Worm (Caenorhabditis elegans) whole organism, young adult: Measurements from ENCODE around the gene cox-10.

ENCODE experiments used
- B0035.1 ChIP-seq: sonication (generic microtip); optimal IDR thresholded peaks from 2 replicates; lab custom pipeline; 2016; ENCODE audit warnings: missing genetic modification characterization, mild to moderate bottlenecking, missing compliant biosample characterization, missing genotype, missing genetic modification reagents
- F10E7.11 ChIP-seq: sonication (generic microtip); optimal IDR thresholded peaks from 2 replicates; lab custom pipeline; 2017; ENCODE audit warnings: mild to moderate bottlenecking, missing genetic modification characterization, moderate library complexity, missing compliant biosample characterization
- F55B11.4 ChIP-seq: sonication (generic microtip); optimal IDR thresholded peaks from 2 replicates; lab custom pipeline; 2016; ENCODE audit warnings: missing compliant biosample characterization, missing genetic modification characterization, borderline replicate concordance; ENCODE audit not compliant: insufficient read depth
- K11D2.4 ChIP-seq: fragments of 200-800 bp; sonication (Bioruptor generic); IDR thresholded peaks from 2 replicates; pipeline ENCODE4 v1.3.6; 2022; ENCODE audit warnings: missing genetic modification reagents, missing genetic modification characterization, missing compliant biosample characterization
- Y67H2A.10 ChIP-seq: fragments of 200-800 bp; sonication (Bioruptor generic); conservative IDR thresholded peaks from 2 replicates; pipeline ENCODE4 v1.3.6; 2022; ENCODE audit warnings: missing genetic modification reagents, missing genetic modification characterization, missing compliant biosample characterization
- akir-1 ChIP-seq: fragments of 200-800 bp; sonication (Bioruptor generic); optimal IDR thresholded peaks from 2 replicates; lab custom pipeline; 2018; ENCODE audit warnings: mild to moderate bottlenecking, missing genetic modification characterization, moderate library complexity, missing compliant biosample characterization
- bed-1 ChIP-seq: fragments of 200-800 bp; sonication (Bioruptor generic); IDR thresholded peaks from 2 replicates; pipeline ENCODE4 v1.3.6; 2022; ENCODE audit warnings: missing genetic modification reagents, missing genetic modification characterization, missing compliant biosample characterization
- ccch-3 ChIP-seq: fragments of 200-800 bp; sonication (Bioruptor generic); optimal IDR thresholded peaks from 2 replicates; lab custom pipeline; 2018; ENCODE audit warnings: mild to moderate bottlenecking, missing genetic modification characterization, missing compliant biosample characterization
- cebp-2 ChIP-seq: fragments of 200-800 bp; sonication (Bioruptor generic); IDR thresholded peaks from 2 replicates; pipeline ENCODE4 v1.3.6; 2022; ENCODE audit warnings: missing genetic modification characterization, missing compliant biosample characterization
- egrh-3 ChIP-seq: fragments of 200-800 bp; sonication (Bioruptor generic); IDR thresholded peaks from 2 replicates; pipeline ENCODE4 v1.3.6; 2022; ENCODE audit warnings: missing genetic modification reagents, missing genetic modification characterization, missing compliant biosample characterization
- ekl-4 ChIP-seq: fragments of 200-800 bp; sonication (Bioruptor generic); IDR thresholded peaks from 2 replicates; pipeline ENCODE4 v1.3.6; 2022; ENCODE audit warnings: missing genetic modification reagents, missing genetic modification characterization, missing compliant biosample characterization
- ets-4 ChIP-seq: fragments of 200-800 bp; sonication (Bioruptor generic); optimal IDR thresholded peaks from 2 replicates; lab custom pipeline; 2018; ENCODE audit warnings: mild to moderate bottlenecking, missing genetic modification characterization, missing compliant biosample characterization
- fkh-3 ChIP-seq: sonication (generic microtip); optimal IDR thresholded peaks from 2 replicates; lab custom pipeline; 2016; ENCODE audit warnings: mild to moderate bottlenecking, missing genetic modification characterization, missing compliant biosample characterization
- hlh-12 ChIP-seq: sonication (generic microtip); optimal IDR thresholded peaks from 2 replicates; lab custom pipeline; 2016; ENCODE audit warnings: missing genetic modification characterization, missing compliant biosample characterization
- hmg-1.2 ChIP-seq: fragments of 200-800 bp; sonication (Bioruptor generic); IDR thresholded peaks from 2 replicates; pipeline ENCODE4 v1.3.6; 2022; ENCODE audit warnings: missing genetic modification reagents, missing genetic modification characterization, missing compliant biosample characterization
- lin-40 ChIP-seq: sonication (generic microtip); optimal IDR thresholded peaks from 2 replicates; lab custom pipeline; 2016; ENCODE audit warnings: missing genetic modification characterization, mild to moderate bottlenecking, missing compliant biosample characterization, missing genotype, missing genetic modification reagents
- lin-54 ChIP-seq: fragments of 200-800 bp; sonication (Bioruptor generic); optimal IDR thresholded peaks from 2 replicates; lab custom pipeline; 2018; ENCODE audit warnings: mild to moderate bottlenecking, missing genetic modification characterization, missing compliant biosample characterization
- lsy-27 ChIP-seq: sonication (generic microtip); optimal IDR thresholded peaks from 2 replicates; lab custom pipeline; 2017; ENCODE audit warnings: missing genetic modification characterization, mild to moderate bottlenecking, missing compliant biosample characterization, antibody characterized with exemption, missing genotype, borderline replicate concordance; ENCODE audit not compliant: insufficient read depth
- madf-6 ChIP-seq: fragments of 200-800 bp; sonication (Bioruptor generic); IDR thresholded peaks from 2 replicates; pipeline ENCODE4 v1.3.6; 2022; ENCODE audit warnings: missing genetic modification reagents, missing genetic modification characterization, missing compliant biosample characterization
- mcd-1 ChIP-seq: fragments of 200-800 bp; sonication (Bioruptor generic); IDR thresholded peaks from 2 replicates; pipeline ENCODE4 v1.3.6; 2022; ENCODE audit warnings: missing genetic modification reagents, missing genetic modification characterization, missing compliant biosample characterization
- mxl-1 ChIP-seq: sonication (generic microtip); optimal IDR thresholded peaks from 2 replicates; lab custom pipeline; 2016; ENCODE audit warnings: missing genetic modification characterization, missing compliant biosample characterization
- sea-2 ChIP-seq: fragments of 200-800 bp; sonication (Bioruptor generic); IDR thresholded peaks from 2 replicates; pipeline ENCODE4 v1.3.6; 2022; ENCODE audit warnings: missing genetic modification characterization, missing compliant biosample characterization
- tbp1 ChIP-seq: fragments of 200-800 bp; sonication (Bioruptor generic); optimal IDR thresholded peaks from 2 replicates; lab custom pipeline; 2018; ENCODE audit warnings: mild to moderate bottlenecking, missing genetic modification characterization, missing compliant biosample characterization
- unc-62 ChIP-seq: fragments of 150-350 bp; optimal IDR thresholded peaks from 2 replicates; lab custom pipeline; 2014; ENCODE audit warnings: missing biosample characterization, missing genetic modification reagents, missing genetic modification characterization
- zfh-2 ChIP-seq: fragments of 200-800 bp; sonication (Bioruptor generic); conservative IDR thresholded peaks from 2 replicates; pipeline ENCODE4 v1.3.6; 2022; ENCODE audit warnings: missing genetic modification reagents, missing genetic modification characterization, missing compliant biosample characterization
- zim-3 ChIP-seq: sonication (generic microtip); optimal IDR thresholded peaks from 2 replicates; lab custom pipeline; 2017; ENCODE audit warnings: mild to moderate bottlenecking, missing genetic modification characterization, moderate library complexity, missing compliant biosample characterization
- ztf-22 ChIP-seq: fragments of 200-800 bp; sonication (Bioruptor generic); optimal IDR thresholded peaks from 2 replicates; lab custom pipeline; 2018; ENCODE audit warnings: mild to moderate bottlenecking, missing genetic modification characterization, moderate library complexity, missing compliant biosample characterization
- ztf-26 ChIP-seq: sonication (generic microtip); optimal IDR thresholded peaks from 2 replicates; lab custom pipeline; 2017; ENCODE audit warnings: missing genetic modification characterization, missing compliant biosample characterization

The cox-10 gene

ce11 chrII:12691351-12691750 lies 11.6 kb downstream of the cox-10 start (continued):
- TF ChIP-seq madf-6 (GFP tag; lab: Robert Waterston, UW) (no peak), mcd-1 (GFP tag; lab: Robert Waterston, UW) (no peak), lsy-27 (tag; lab: Kevin White, UChicago) (no peak), ets-4 (GFP tag; lab: Kevin White, UChicago) (no peak)
- TF ChIP-seq, all 124 proteins: peak for 3

ce11 chrII:12692694-12693093 lies 12.9 kb downstream of the cox-10 start:
- no peak for TF ChIP-seq fkh-3 (tag; lab: Kevin White, UChicago)
- TF ChIP-seq akir-1 (GFP tag; lab: Kevin White, UChicago): no peak
- no peak for TF ChIP-seq ztf-22 (GFP tag; lab: Kevin White, UChicago)
- TF ChIP-seq ztf-26: no peak
- TF ChIP-seq lin-40 (tag; lab: Kevin White, UChicago): no peak
- TF ChIP-seq hmg-1.2 (GFP tag; lab: Robert Waterston, UW): no peak
- TF ChIP-seq F55B11.4 (tag; lab: Kevin White, UChicago): no peak
- no peak for TF ChIP-seq madf-6 (GFP tag; lab: Robert Waterston, UW)
- TF ChIP-seq zim-3 (tag; lab: Kevin White, UChicago): no peak
- no peak for TF ChIP-seq Y67H2A.10 (GFP tag; lab: Robert Waterston, UW)
- no peak for TF ChIP-seq lsy-27 (tag; lab: Kevin White, UChicago)
- TF ChIP-seq unc-62 (GFP tag; lab: Kevin White, UChicago): no peak
- TF ChIP-seq cebp-2 (GFP tag; lab: Robert Waterston, UW): no peak
- no peak for TF ChIP-seq bed-1 (GFP tag; lab: Robert Waterston, UW)
- no peak for TF ChIP-seq F10E7.11
- no peak for TF ChIP-seq sea-2

- TF ChIP-seq K11D2.4 (GFP tag; lab: Robert Waterston, UW) (no peak), hlh-12 (tag; lab: Kevin White, UChicago) (no peak), ekl-4 (no peak), tbp1 (GFP tag; lab: Kevin White, UChicago) (no peak)
- TF ChIP-seq, all 124 proteins: peak for 0
These were observed 14.4 kb downstream of the cox-10 start, which contains the start of gene tbc-17 for ce11 chrII:12694112-12694511. Gene tbc-17 (plus strand): TSS chrII:12694412.

ce11 chrII:12696116-12696515 lies 16.4 kb downstream of the cox-10 start:
- TF ChIP-seq B0035.1 (tag; lab: Kevin White, UChicago) (no peak), zfh-2 (GFP tag; lab: Robert Waterston, UW) (peak; percentile 64)

- 0 out of 2 replicates have a peak, but pooled peaks have one; percentile 10 for TF ChIP-seq cebp-2 (GFP tag; lab: Robert Waterston, UW)
- no peak for TF ChIP-seq ccch-3 (GFP tag; lab: Kevin White, UChicago)
- TF ChIP-seq mxl-1 (tag; lab: Kevin White, UChicago): no peak
These were observed 31.7 kb downstream of the cox-10 start for ce11 chrII:12711490-12711889.

- no peak for TF ChIP-seq lin-54 (GFP tag; lab: Kevin White, UChicago)
- TF ChIP-seq cebp-2 (GFP tag; lab: Robert Waterston, UW): 0 out of 2 replicates have a peak, but pooled peaks have one; percentile 54
- TF ChIP-seq egrh-3 (GFP tag; lab: Robert Waterston, UW): peak; percentile 41; the same call in 1 of the 2 replicates
- peak; percentile 83 for TF ChIP-seq zfh-2 (GFP tag; lab: Robert Waterston, UW)
These were observed 36.1 kb downstream of the cox-10 start for ce11 chrII:12715757-12716350.
